Fruit fly (Drosophila melanogaster) whole organism, adult: ENCODE measurements around the gene gudu.

ENCODE experiments used
- CG11617 ChIP-seq: fragments of 200-800 bp; sonication (Bioruptor generic); optimal IDR thresholded peaks from 2 replicates; lab custom pipeline; 2017; ENCODE audit warnings: mild to moderate bottlenecking, missing biosample characterization, missing genetic modification reagents, missing genetic modification characterization
- CG12768 ChIP-seq: fragments of 200-800 bp; sonication (Bioruptor generic); optimal IDR thresholded peaks from 2 replicates; lab custom pipeline; 2017; ENCODE audit warnings: missing biosample characterization, missing genetic modification characterization, mild to moderate bottlenecking, moderate library complexity, missing genetic modification reagents
- CG14711 ChIP-seq: fragments of 200-800 bp; sonication (Bioruptor generic); optimal IDR thresholded peaks from 2 replicates; lab custom pipeline; 2018; ENCODE audit warnings: missing biosample characterization, mild to moderate bottlenecking, missing genetic modification characterization, moderate library complexity
- CG1620 ChIP-seq: fragments of 200-800 bp; sonication (Bioruptor generic); optimal IDR thresholded peaks from 2 replicates; lab custom pipeline; 2016; ENCODE audit warnings: missing biosample characterization, missing genetic modification characterization
- CG33017 ChIP-seq: fragments of 200-800 bp; sonication (Bioruptor generic); optimal IDR thresholded peaks from 2 replicates; lab custom pipeline; 2018; ENCODE audit warnings: missing biosample characterization, mild to moderate bottlenecking, missing genetic modification characterization, moderate library complexity
- CG5204 ChIP-seq: fragments of 200-800 bp; sonication (Bioruptor generic); optimal IDR thresholded peaks from 2 replicates; lab custom pipeline; 2016; ENCODE audit warnings: missing biosample characterization, missing genetic modification characterization
- CG7045 ChIP-seq: fragments of 200-800 bp; sonication (Bioruptor generic); optimal IDR thresholded peaks from 2 replicates; lab custom pipeline; 2017; ENCODE audit warnings: missing biosample characterization, mild to moderate bottlenecking, missing genetic modification characterization
- CG7101 ChIP-seq: fragments of 200-800 bp; sonication (Bioruptor generic); optimal IDR thresholded peaks from 2 replicates; lab custom pipeline; 2018; ENCODE audit warnings: missing biosample characterization, mild to moderate bottlenecking, missing genetic modification characterization, moderate library complexity
- Clk ChIP-seq: fragments of 200-800 bp; sonication (Bioruptor generic); optimal IDR thresholded peaks from 2 replicates; lab custom pipeline; 2017; ENCODE audit warnings: missing biosample characterization, missing genetic modification characterization
- Crg-1 ChIP-seq: fragments of 200-800 bp; sonication (Bioruptor generic); optimal IDR thresholded peaks from 2 replicates; lab custom pipeline; 2016; ENCODE audit warnings: missing biosample characterization, missing genetic modification characterization
- Hr96 ChIP-seq: fragments of 200-800 bp; sonication (Bioruptor generic); optimal IDR thresholded peaks from 2 replicates; lab custom pipeline; 2016; ENCODE audit warnings: missing biosample characterization, missing genetic modification characterization
- Mnt ChIP-seq: fragments of 200-800 bp; sonication (Bioruptor generic); optimal IDR thresholded peaks from 2 replicates; lab custom pipeline; 2016; ENCODE audit warnings: missing biosample characterization, mild to moderate bottlenecking, missing genetic modification characterization
- bab1 ChIP-seq: fragments of 200-800 bp; sonication (Bioruptor generic); optimal IDR thresholded peaks from 3 replicates; lab custom pipeline; 2019; ENCODE audit warnings: missing biosample characterization, mild to moderate bottlenecking, missing genetic modification characterization, moderate library complexity
- cic ChIP-seq: fragments of 200-800 bp; sonication (Bioruptor generic); optimal IDR thresholded peaks from 2 replicates; lab custom pipeline; 2017; ENCODE audit warnings: missing biosample characterization, mild to moderate bottlenecking, missing genetic modification characterization, moderate library complexity
- cnc ChIP-seq, 2 experiments: fragments of >200 bp; optimal IDR thresholded peaks; 2 replicates each; lab custom pipeline; 2017
- kay ChIP-seq: fragments of 200-800 bp; sonication (Bioruptor generic); peaks from one replicate; lab custom pipeline; 2016; ENCODE audit warnings: missing biosample characterization, missing genetic modification characterization, borderline replicate concordance
- ovo ChIP-seq: fragments of 200-800 bp; sonication (Bioruptor generic); optimal IDR thresholded peaks from 2 replicates; lab custom pipeline; 2016; ENCODE audit warnings: missing biosample characterization, missing genetic modification characterization
- pad ChIP-seq: fragments of 200-800 bp; sonication (Bioruptor generic); optimal IDR thresholded peaks from 3 replicates; lab custom pipeline; 2017; ENCODE audit warnings: missing biosample characterization, missing genetic modification characterization, mild to moderate bottlenecking, moderate library complexity, missing genetic modification reagents
- tj ChIP-seq: fragments of 200-800 bp; sonication (Bioruptor generic); optimal IDR thresholded peaks from 3 replicates; lab custom pipeline; 2017; ENCODE audit warnings: missing biosample characterization, mild to moderate bottlenecking, missing genetic modification characterization, moderate library complexity
- toe ChIP-seq: fragments of 200-800 bp; sonication (Bioruptor generic); optimal IDR thresholded peaks from 2 replicates; lab custom pipeline; 2016; ENCODE audit warnings: missing biosample characterization, missing genetic modification characterization

The gudu gene

dm6 chr2L:7363079-7363478, 25.2 kb upstream of the gudu start, which contains the start of gene Wnt10:
Gene Wnt10, plus strand, starts transcription at chr2L:7363379.
- no peak for TF ChIP-seq Crg-1 (GFP tag; lab: Kevin White, UChicago)
- no peak for TF ChIP-seq tj (GFP tag; lab: Kevin White, UChicago)
- no peak for TF ChIP-seq CG7045 (GFP tag; lab: Kevin White, UChicago)
- no peak for TF ChIP-seq cnc (optimal IDR thresholded peaks at IDR 0.05; lab: Kevin White, UChicago)
- TF ChIP-seq toe (GFP tag; lab: Kevin White, UChicago): no peak
- TF ChIP-seq Hr96 (GFP tag; lab: Kevin White, UChicago): no peak
- no peak for TF ChIP-seq CG5204 (GFP tag; lab: Kevin White, UChicago)
- no peak for TF ChIP-seq kay (GFP tag; lab: Kevin White, UChicago)
- TF ChIP-seq CG12768 (GFP tag; lab: Kevin White, UChicago): no peak
- no peak for TF ChIP-seq Mnt
- no peak for TF ChIP-seq Clk (GFP tag; lab: Kevin White, UChicago)

dm6 chr2L:7376157-7376556, 12.2 kb upstream of the gudu start:
- TF ChIP-seq Mnt (no peak), Hr96 (GFP tag; lab: Kevin White, UChicago) (no peak), CG5204 (GFP tag; lab: Kevin White, UChicago) (no peak), cic (GFP tag; lab: Kevin White, UChicago) (no peak)

- TF ChIP-seq Hr96 (GFP tag; lab: Kevin White, UChicago) (no peak), cic (GFP tag; lab: Kevin White, UChicago) (no peak), CG33017 (no peak), CG7101 (tag; lab: Kevin White, UChicago) (no peak), toe (GFP tag; lab: Kevin White, UChicago) (no peak), ovo (GFP tag; lab: Kevin White, UChicago) (no peak), Mnt (no peak), CG1620 (GFP tag; lab: Kevin White, UChicago) (no peak), CG14711 (no peak)
Measured at dm6 chr2L:7377402-7377801, 10.9 kb upstream of the gudu start, which contains the start of gene ninaC. Gene ninaC, plus strand, starts transcription at chr2L:7377702.

- TF ChIP-seq tj (GFP tag; lab: Kevin White, UChicago): peak; percentile 99
- peak; percentile 16 for TF ChIP-seq bab1
- TF ChIP-seq Mnt: no peak
- peak; percentile 33 for TF ChIP-seq CG14711
- no peak for TF ChIP-seq CG7101 (tag; lab: Kevin White, UChicago)
- no peak for TF ChIP-seq CG33017
Measured at dm6 chr2L:7386555-7387420, 1.5 kb upstream of the gudu start.

dm6 chr2L:7395813-7396212, 7.5 kb downstream of the gudu start:
- TF ChIP-seq CG12768 (GFP tag; lab: Kevin White, UChicago) (no peak), bab1 (peak; percentile 1), Crg-1 (GFP tag; lab: Kevin White, UChicago) (no peak), CG1620 (GFP tag; lab: Kevin White, UChicago) (no peak)

- TF ChIP-seq CG5204 (GFP tag; lab: Kevin White, UChicago): no peak
- no peak for TF ChIP-seq Hr96 (GFP tag; lab: Kevin White, UChicago)
- no peak for TF ChIP-seq toe (GFP tag; lab: Kevin White, UChicago)
- no peak for TF ChIP-seq ovo (GFP tag; lab: Kevin White, UChicago)
Measured at dm6 chr2L:7396962-7397361, 8.7 kb downstream of the gudu start.

dm6 chr2L:7397746-7398145, 9.4 kb downstream of the gudu start:
- TF ChIP-seq kay (GFP tag; lab: Kevin White, UChicago) (no peak), toe (GFP tag; lab: Kevin White, UChicago) (no peak), CG1620 (GFP tag; lab: Kevin White, UChicago) (no peak), cnc (optimal IDR thresholded peaks at IDR 0.05; lab: Kevin White, UChicago) (no peak), Clk (GFP tag; lab: Kevin White, UChicago) (no peak), CG11617 (GFP tag; lab: Kevin White, UChicago) (no peak), bab1 (no peak), CG5204 (GFP tag; lab: Kevin White, UChicago) (no peak), CG7045 (GFP tag; lab: Kevin White, UChicago) (no peak), CG33017 (no peak), pad (GFP tag; lab: Kevin White, UChicago) (no peak), Hr96 (GFP tag; lab: Kevin White, UChicago) (no peak), CG7101 (tag; lab: Kevin White, UChicago) (no peak)
